Worm (Caenorhabditis elegans): ENCODE measurements around the gene gpa-17.

- TF ChIP-seq ref-1 (GFP tag; conservative IDR thresholded peaks at IDR 0.05) (0 out of 2 replicates have a peak, but pooled peaks have one; percentile 24), cog-1 (tag; optimal IDR thresholded peaks at IDR 0.05) (peak; percentile 35), ztf-23 (GFP tag; IDR thresholded peaks at IDR 0.05) (peak; percentile 85), ztf-29 (GFP tag; IDR thresholded peaks at IDR 0.05) (peak; percentile 39; the same call in 1 of the 2 replicates)
These were observed 10.7 kb downstream of the gpa-17 start, which contains the start of gene apb-1 for ce11 chrIII:2596984-2597454.

All from whole organism, midembryonic.